Worm (Caenorhabditis elegans) whole organism, L2 larva: ENCODE data around the gene R02F11.3.

Source experiments
- C34F6.9 ChIP-seq: fragments of 150-350 bp; optimal IDR thresholded peaks from 2 replicates; lab custom pipeline; 2014; ENCODE audit warnings: missing biosample characterization, missing genetic modification characterization
- F13H6.1 ChIP-seq: sonication (generic microtip); optimal IDR thresholded peaks from 2 replicates; lab custom pipeline; 2016; ENCODE audit warnings: missing genetic modification characterization, missing compliant biosample characterization
- R02D3.7 ChIP-seq: fragments of 150-350 bp; optimal IDR thresholded peaks from 2 replicates; lab custom pipeline; 2014; ENCODE audit warnings: missing biosample characterization, missing genetic modification characterization
- Y55F3AM.14 ChIP-seq: fragments of 200-800 bp; sonication (Bioruptor generic); optimal IDR thresholded peaks from 2 replicates; lab custom pipeline; 2018; ENCODE audit warnings: mild to moderate bottlenecking, missing genetic modification characterization, missing compliant biosample characterization
- ZK546.5 ChIP-seq: sonication (generic microtip); optimal IDR thresholded peaks from 2 replicates; lab custom pipeline; 2017; ENCODE audit warnings: missing biosample characterization, missing genetic modification characterization
- aly-2 ChIP-seq: fragments of 150-350 bp; optimal IDR thresholded peaks from 2 replicates; lab custom pipeline; 2014; ENCODE audit warnings: missing biosample characterization, missing genetic modification characterization
- blmp-1 ChIP-seq: sonication (generic microtip); optimal IDR thresholded peaks from 2 replicates; lab custom pipeline; 2017; ENCODE audit warnings: missing genetic modification characterization, mild to moderate bottlenecking, missing compliant biosample characterization, antibody characterized with exemption, moderate library complexity; ENCODE audit not compliant: insufficient read depth
- ceh-16 ChIP-seq: fragments of 150-350 bp; optimal IDR thresholded peaks from 2 replicates; lab custom pipeline; 2014; ENCODE audit warnings: missing biosample characterization, missing genetic modification characterization
- ceh-82 ChIP-seq: fragments of 150-350 bp; optimal IDR thresholded peaks from 2 replicates; lab custom pipeline; 2014; ENCODE audit warnings: missing biosample characterization, missing genetic modification characterization
- crh-2 ChIP-seq: sonication (generic microtip); optimal IDR thresholded peaks from 2 replicates; lab custom pipeline; 2017; ENCODE audit warnings: missing biosample characterization, missing genetic modification characterization
- dmd-4 ChIP-seq: sonication (generic microtip); optimal IDR thresholded peaks from 2 replicates; lab custom pipeline; 2017; ENCODE audit warnings: missing biosample characterization, missing genetic modification characterization
- egl-27 ChIP-seq: sonication (generic microtip); optimal IDR thresholded peaks from 3 replicates; lab custom pipeline; 2017; ENCODE audit warnings: missing biosample characterization, missing genetic modification reagents, missing genetic modification characterization
- elt-1 ChIP-seq: fragments of 150-350 bp; optimal IDR thresholded peaks from 2 replicates; lab custom pipeline; 2014; ENCODE audit warnings: missing biosample characterization, missing genetic modification characterization
- elt-3 ChIP-seq: sonication (generic microtip); optimal IDR thresholded peaks from 2 replicates; lab custom pipeline; 2017; ENCODE audit warnings: missing biosample characterization, missing genetic modification characterization
- gmeb-1 ChIP-seq: fragments of 150-350 bp; optimal IDR thresholded peaks from 2 replicates; lab custom pipeline; 2014; ENCODE audit warnings: missing biosample characterization, missing genetic modification characterization
- lin-13 ChIP-seq: fragments of 150-350 bp; optimal IDR thresholded peaks from 2 replicates; lab custom pipeline; 2014; ENCODE audit warnings: missing biosample characterization, missing genetic modification reagents, missing genetic modification characterization
- lin-39 ChIP-seq: fragments of 150-350 bp; optimal IDR thresholded peaks from 2 replicates; lab custom pipeline; 2014; ENCODE audit warnings: missing biosample characterization, missing genetic modification reagents, missing genetic modification characterization
- lsy-2 ChIP-seq, 2 experiments: fragments of 150-350 bp in 1 of 2; sonication (generic microtip) in 1 of 2; optimal IDR thresholded peaks; 2 replicates each; lab custom pipeline; 2014 to 2017; ENCODE audit warnings: missing biosample characterization in 2 of 2, missing genetic modification characterization in 2 of 2
- mab-5 ChIP-seq: fragments of 150-350 bp; optimal IDR thresholded peaks from 2 replicates; lab custom pipeline; 2014; ENCODE audit warnings: missing biosample characterization, missing genetic modification characterization
- mbf-1 ChIP-seq: sonication (generic microtip); optimal IDR thresholded peaks from 2 replicates; lab custom pipeline; 2017; ENCODE audit warnings: missing biosample characterization, missing genetic modification characterization
- nhr-10 ChIP-seq: sonication (generic microtip); optimal IDR thresholded peaks from 2 replicates; lab custom pipeline; 2017; ENCODE audit warnings: missing biosample characterization, missing genetic modification characterization
- nhr-11 ChIP-seq: fragments of 150-350 bp; optimal IDR thresholded peaks from 2 replicates; lab custom pipeline; 2014; ENCODE audit warnings: missing biosample characterization, missing genetic modification characterization
- nhr-12 ChIP-seq: fragments of 150-350 bp; optimal IDR thresholded peaks from 2 replicates; lab custom pipeline; 2014; ENCODE audit warnings: missing biosample characterization, missing genetic modification characterization
- nhr-21 ChIP-seq: fragments of 150-350 bp; optimal IDR thresholded peaks from 2 replicates; lab custom pipeline; 2014; ENCODE audit warnings: missing biosample characterization, missing genetic modification characterization
- nhr-23 ChIP-seq: fragments of 150-350 bp; optimal IDR thresholded peaks from 2 replicates; lab custom pipeline; 2014; ENCODE audit warnings: missing biosample characterization, missing genetic modification reagents, missing genetic modification characterization
- nhr-237 ChIP-seq: fragments of 150-350 bp; optimal IDR thresholded peaks from 2 replicates; lab custom pipeline; 2014; ENCODE audit warnings: missing biosample characterization, missing genetic modification characterization
- nhr-25 ChIP-seq: fragments of 150-350 bp; sonication (generic microtip); optimal IDR thresholded peaks from 3 replicates; lab custom pipeline; 2014; ENCODE audit warnings: missing biosample characterization, missing genetic modification characterization
- nhr-6 ChIP-seq: fragments of 150-350 bp; optimal IDR thresholded peaks from 2 replicates; lab custom pipeline; 2014; ENCODE audit warnings: missing biosample characterization, missing genetic modification characterization
- nhr-77 ChIP-seq: fragments of 150-350 bp; optimal IDR thresholded peaks from 2 replicates; lab custom pipeline; 2014; ENCODE audit warnings: missing biosample characterization, missing genetic modification characterization
- peb-1 ChIP-seq: fragments of 150-350 bp; optimal IDR thresholded peaks from 2 replicates; lab custom pipeline; 2014; ENCODE audit warnings: missing biosample characterization, missing genetic modification characterization
- sem-4 ChIP-seq: fragments of 150-350 bp; optimal IDR thresholded peaks from 2 replicates; lab custom pipeline; 2014; ENCODE audit warnings: missing biosample characterization, missing genetic modification reagents, missing genetic modification characterization
- skn-1 ChIP-seq: sonication (generic microtip); optimal IDR thresholded peaks from 2 replicates; lab custom pipeline; 2017; ENCODE audit warnings: missing biosample characterization, missing genetic modification characterization
- sma-9 ChIP-seq, 2 experiments: fragments of 150-350 bp in 1 of 2; sonication (generic microtip) in 1 of 2; optimal IDR thresholded peaks; 2 replicates each; lab custom pipeline; 2014 to 2016; ENCODE audit warnings: missing genetic modification characterization in 2 of 2, mild to moderate bottlenecking in 1 of 2, missing biosample characterization in 1 of 2, missing compliant biosample characterization in 1 of 2, missing genetic modification reagents in 1 of 2, moderate library complexity in 1 of 2
- snpc-4 ChIP-seq: fragments of 150-350 bp; optimal IDR thresholded peaks from 2 replicates; lab custom pipeline; 2014; ENCODE audit warnings: missing biosample characterization, missing genetic modification characterization
- unc-39 ChIP-seq: fragments of 150-350 bp; optimal IDR thresholded peaks from 2 replicates; lab custom pipeline; 2014; ENCODE audit warnings: missing biosample characterization, missing genetic modification characterization
- unc-55 ChIP-seq: fragments of 150-350 bp; sonication (generic microtip); optimal IDR thresholded peaks from 3 replicates; lab custom pipeline; 2014; ENCODE audit warnings: missing biosample characterization, missing genetic modification reagents, missing genetic modification characterization
- unc-62 ChIP-seq: fragments of 150-350 bp; optimal IDR thresholded peaks from 2 replicates; lab custom pipeline; 2014; ENCODE audit warnings: missing biosample characterization, missing genetic modification reagents, missing genetic modification characterization
- zag-1 ChIP-seq: fragments of 150-350 bp; optimal IDR thresholded peaks from 2 replicates; lab custom pipeline; 2014; ENCODE audit warnings: missing biosample characterization, missing genetic modification characterization
- ztf-11 ChIP-seq: sonication (generic microtip); optimal IDR thresholded peaks from 2 replicates; lab custom pipeline; 2017; ENCODE audit warnings: missing biosample characterization, missing genetic modification characterization

Gene R02F11.3

ce11 chrV:4842544-4842943, 36.8 kb upstream of the R02F11.3 start, which contains the start of the genes cwp-2 and cwp-3:
cwp-2 (minus strand) TSS chrV:4842644.
cwp-3 (plus strand) TSS chrV:4842836.
- TF ChIP-seq nhr-23, result no peak
- no peak for TF ChIP-seq ceh-82 (tag; lab: Kevin White, UChicago)
- TF ChIP-seq lsy-2 (tag; optimal IDR thresholded peaks at IDR 0.05; lab: Kevin White, UChicago), result no peak
- no peak for TF ChIP-seq ceh-16 (tag; lab: Kevin White, UChicago)
- TF ChIP-seq sma-9 (GFP tag; optimal IDR thresholded peaks at IDR 0.05; lab: Kevin White, UChicago), result no peak
- no peak for TF ChIP-seq sma-9 (tag; optimal IDR thresholded peaks at IDR 0.05; lab: Kevin White, UChicago)
- TF ChIP-seq egl-27 (tag; lab: Kevin White, UChicago), result no peak
- no peak for TF ChIP-seq aly-2 (tag; lab: Kevin White, UChicago)
- TF ChIP-seq Y55F3AM.14 (GFP tag; lab: Kevin White, UChicago), result no peak
- no peak for TF ChIP-seq dmd-4

- TF ChIP-seq nhr-6 (tag; lab: Kevin White, UChicago) (no peak), elt-1 (tag; lab: Kevin White, UChicago) (no peak), mbf-1 (tag; lab: Kevin White, UChicago) (no peak), aly-2 (tag; lab: Kevin White, UChicago) (no peak), zag-1 (tag; lab: Kevin White, UChicago) (no peak), ceh-16 (tag; lab: Kevin White, UChicago) (no peak), crh-2 (tag; lab: Kevin White, UChicago) (no peak), Y55F3AM.14 (GFP tag; lab: Kevin White, UChicago) (no peak), F13H6.1 (tag; lab: Kevin White, UChicago) (no peak), egl-27 (tag; lab: Kevin White, UChicago) (no peak), blmp-1 (tag; lab: Kevin White, UChicago) (no peak), snpc-4 (tag; lab: Kevin White, UChicago) (no peak)
Observed at ce11 chrV:4841179-4841578, 35.4 kb upstream of the R02F11.3 start, which contains the start of gene cwp-1. cwp-1 (minus strand) TSS chrV:4841279.

ce11 chrV:4839913-4840312, 34.2 kb upstream of the R02F11.3 start, which contains the start of gene nas-9:
nas-9 (minus strand) TSS chrV:4840013.
- no peak for TF ChIP-seq nhr-23
- no peak for TF ChIP-seq ceh-82 (tag; lab: Kevin White, UChicago)
- no peak for TF ChIP-seq skn-1
- TF ChIP-seq peb-1 (tag; lab: Kevin White, UChicago), result no peak
- TF ChIP-seq gmeb-1, result no peak
- no peak for TF ChIP-seq ztf-11
- TF ChIP-seq R02D3.7 (tag; lab: Kevin White, UChicago), result no peak

ce11 chrV:4834277-4834676, 28.5 kb upstream of the R02F11.3 start, which contains the start of gene C37H5.14:
C37H5.14 (minus strand) TSS chrV:4834377.
- TF ChIP-seq nhr-77 (tag; lab: Kevin White, UChicago), result no peak
- no peak for TF ChIP-seq lin-39 (tag; lab: Kevin White, UChicago)
- TF ChIP-seq nhr-237 (tag; lab: Kevin White, UChicago), result no peak
- TF ChIP-seq dmd-4, result no peak
- no peak for TF ChIP-seq ceh-82 (tag; lab: Kevin White, UChicago)
- no peak for TF ChIP-seq Y55F3AM.14 (GFP tag; lab: Kevin White, UChicago)
- no peak for TF ChIP-seq egl-27 (tag; lab: Kevin White, UChicago)
- TF ChIP-seq lsy-2 (tag; optimal IDR thresholded peaks at IDR 0.05; lab: Kevin White, UChicago), result no peak
- no peak for TF ChIP-seq elt-3
- no peak for TF ChIP-seq skn-1
- TF ChIP-seq nhr-12 (tag; lab: Kevin White, UChicago), result no peak
- no peak for TF ChIP-seq unc-62 (GFP tag; lab: Kevin White, UChicago)
- no peak for TF ChIP-seq unc-39 (tag; lab: Kevin White, UChicago)
- no peak for TF ChIP-seq sem-4 (tag; lab: Kevin White, UChicago)
- no peak for TF ChIP-seq aly-2 (tag; lab: Kevin White, UChicago)
- TF ChIP-seq peb-1 (tag; lab: Kevin White, UChicago), result no peak
- TF ChIP-seq nhr-10 (tag; lab: Kevin White, UChicago), result no peak
- no peak for TF ChIP-seq F13H6.1 (tag; lab: Kevin White, UChicago)
- no peak for TF ChIP-seq ZK546.5

- TF ChIP-seq elt-3, result no peak
- TF ChIP-seq nhr-21 (tag; lab: Kevin White, UChicago), result peak; percentile 49
- TF ChIP-seq ZK546.5, result no peak
- no peak for TF ChIP-seq elt-1 (tag; lab: Kevin White, UChicago)
- TF ChIP-seq lsy-2 (tag; optimal IDR thresholded peaks at IDR 0.05; lab: Kevin White, UChicago), result peak; percentile 42 to 92
- TF ChIP-seq nhr-11 (tag; lab: Kevin White, UChicago), result no peak
- TF ChIP-seq mbf-1 (tag; lab: Kevin White, UChicago), result no peak
- TF ChIP-seq zag-1 (tag; lab: Kevin White, UChicago), result peak; percentile 49
- TF ChIP-seq unc-55, result peak; percentile 96
- peak; percentile 59 for TF ChIP-seq Y55F3AM.14 (GFP tag; lab: Kevin White, UChicago)
- no peak for TF ChIP-seq skn-1
- TF ChIP-seq egl-27 (tag; lab: Kevin White, UChicago), result no peak
- TF ChIP-seq mab-5, result peak; percentile 39
- TF ChIP-seq ceh-82 (tag; lab: Kevin White, UChicago), result peak; percentile 76
- peak; percentile 36 for TF ChIP-seq blmp-1 (tag; lab: Kevin White, UChicago)
- peak; percentile 70 for TF ChIP-seq C34F6.9 (tag; lab: Kevin White, UChicago)
- no peak for TF ChIP-seq R02D3.7 (tag; lab: Kevin White, UChicago)
- peak; percentile 80 for TF ChIP-seq lin-13
- no peak for TF ChIP-seq nhr-12 (tag; lab: Kevin White, UChicago)
- peak; percentile 88 for TF ChIP-seq crh-2 (tag; lab: Kevin White, UChicago)
- no peak for TF ChIP-seq peb-1 (tag; lab: Kevin White, UChicago)
- TF ChIP-seq nhr-25 (tag; lab: Kevin White, UChicago), result peak; percentile 68
- no peak for TF ChIP-seq dmd-4
- TF ChIP-seq aly-2 (tag; lab: Kevin White, UChicago), result no peak
- TF ChIP-seq nhr-6 (tag; lab: Kevin White, UChicago), result no peak
- TF ChIP-seq nhr-23, result no peak
Observed at ce11 chrV:4826710-4827380, 21.1 kb upstream of the R02F11.3 start, which contains the start of the genes hsp-6 and C37H5.5. hsp-6 (minus strand) TSS chrV:4826760. C37H5.5 (plus strand) TSS chrV:4827360.
